Worm (Caenorhabditis elegans): ENCODE measurements around the gene ZC412.5.

DNA sequence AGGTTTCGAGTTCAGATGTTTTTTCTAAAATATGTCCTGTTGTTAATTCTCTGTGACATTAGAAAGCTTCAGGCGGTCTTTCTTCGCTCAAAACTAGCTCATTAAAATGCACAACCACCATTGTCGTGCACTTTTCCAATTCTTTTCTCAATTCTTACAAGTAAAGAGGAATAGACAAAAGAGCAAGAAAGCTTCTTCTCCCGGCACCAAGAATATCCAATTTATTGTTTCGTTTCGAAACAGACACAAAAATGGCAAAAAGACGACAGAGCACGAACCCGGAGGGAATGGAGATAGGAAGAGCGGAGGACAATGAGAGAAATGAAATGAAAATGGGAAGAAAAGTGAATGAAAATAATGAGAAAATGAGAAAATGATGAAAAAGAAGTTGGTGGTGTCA is 22.7 kb downstream of the ZC412.5 start:
- TF ChIP-seq egl-5 (tag; optimal IDR thresholded peaks at IDR 0.05): no peak
- TF ChIP-seq pha-4 (tag; optimal IDR thresholded peaks at IDR 0.05): no peak
- TF ChIP-seq nhr-28 (tag; optimal IDR thresholded peaks at IDR 0.05): no peak
- TF ChIP-seq ceh-9 (tag; optimal IDR thresholded peaks at IDR 0.05): no peak
- no peak for TF ChIP-seq ztf-11 (tag; optimal IDR thresholded peaks at IDR 0.05)
- no peak for TF ChIP-seq nhr-76 (tag; optimal IDR thresholded peaks at IDR 0.05)
- TF ChIP-seq ceh-28 (tag; optimal IDR thresholded peaks at IDR 0.05): no peak

All from whole organism, L3 larva.